Fruit fly (Drosophila melanogaster) whole organism, prepupa: ENCODE results near the gene Snoo.
A peak's percentile ranks its signal among the peaks of the same experiment; 100 is the strongest.

Source experiments
- Blimp-1 ChIP-seq: fragments of 200-800 bp; sonication (Bioruptor generic); optimal IDR thresholded peaks from 3 replicates; lab custom pipeline; 2017; ENCODE audit warnings: missing biosample characterization, missing genetic modification characterization, mild to moderate bottlenecking, moderate library complexity, missing genetic modification reagents
- CG10631 ChIP-seq: fragments of 200-800 bp; sonication (Bioruptor generic); optimal IDR thresholded peaks from 2 replicates; lab custom pipeline; 2016; ENCODE audit warnings: missing biosample characterization, missing genetic modification characterization
- CG11294 ChIP-seq: fragments of 200-800 bp; sonication (Bioruptor generic); IDR thresholded peaks from 2 replicates; pipeline ENCODE4 v1.3.6; 2022; ENCODE audit warnings: missing biosample characterization, missing genetic modification characterization
- CG11762 ChIP-seq: fragments of 200-800 bp; sonication (Bioruptor generic); optimal IDR thresholded peaks from 3 replicates; lab custom pipeline; 2016; ENCODE audit warnings: missing biosample characterization, missing genetic modification characterization; ENCODE audit not compliant: insufficient read depth
- CG11902 ChIP-seq: fragments of 200-800 bp; sonication (Bioruptor generic); optimal IDR thresholded peaks from 3 replicates; lab custom pipeline; 2016; ENCODE audit warnings: missing biosample characterization, missing genetic modification characterization
- CG15336 ChIP-seq: fragments of 200-800 bp; sonication (Bioruptor generic); IDR thresholded peaks from 2 replicates; pipeline ENCODE4 v1.3.6; 2022; ENCODE audit warnings: missing biosample characterization, missing genetic modification characterization
- CG1621 ChIP-seq: fragments of 200-800 bp; sonication (Bioruptor generic); optimal IDR thresholded peaks from 3 replicates; lab custom pipeline; 2018; ENCODE audit warnings: missing biosample characterization, mild to moderate bottlenecking, missing genetic modification characterization
- CG16779 ChIP-seq: fragments of 200-800 bp; sonication (Bioruptor generic); optimal IDR thresholded peaks from 3 replicates; lab custom pipeline; 2017; ENCODE audit warnings: missing biosample characterization, mild to moderate bottlenecking, missing genetic modification characterization
- CG3032 ChIP-seq: fragments of 200-800 bp; optimal IDR thresholded peaks from 2 replicates; lab custom pipeline; 2019; ENCODE audit warnings: missing biosample characterization, mild to moderate bottlenecking, missing genetic modification characterization, moderate library complexity
- CG31627 ChIP-seq: fragments of 200-800 bp; sonication (Bioruptor generic); optimal IDR thresholded peaks from 3 replicates; lab custom pipeline; 2016; ENCODE audit warnings: missing biosample characterization, missing genetic modification characterization
- CG32006 ChIP-seq: fragments of 200-800 bp; sonication (Bioruptor generic); optimal IDR thresholded peaks from 3 replicates; lab custom pipeline; 2017; ENCODE audit warnings: missing biosample characterization, mild to moderate bottlenecking, missing genetic modification characterization
- CG6276 ChIP-seq: fragments of 200-800 bp; sonication (Bioruptor generic); optimal IDR thresholded peaks from 2 replicates; lab custom pipeline; 2017; ENCODE audit warnings: missing biosample characterization, mild to moderate bottlenecking, missing genetic modification characterization
- CG6792 ChIP-seq: fragments of 200-800 bp; sonication (Bioruptor generic); optimal IDR thresholded peaks from 3 replicates; lab custom pipeline; 2016; ENCODE audit warnings: missing biosample characterization, missing genetic modification characterization
- CG6808 ChIP-seq: fragments of 200-800 bp; sonication (Bioruptor generic); optimal IDR thresholded peaks from 3 replicates; lab custom pipeline; 2017; ENCODE audit warnings: missing biosample characterization, missing genetic modification characterization, mild to moderate bottlenecking, moderate library complexity, missing genetic modification reagents
- CG6854 ChIP-seq: fragments of 200-800 bp; sonication (Bioruptor generic); optimal IDR thresholded peaks from 2 replicates; lab custom pipeline; 2017; ENCODE audit warnings: missing biosample characterization, mild to moderate bottlenecking, missing genetic modification characterization
- CG8119 ChIP-seq: fragments of 200-800 bp; sonication (Bioruptor generic); IDR thresholded peaks from 3 replicates; pipeline ENCODE4 v1.3.6; 2022; ENCODE audit warnings: missing biosample characterization, missing genetic modification characterization
- CG8319 ChIP-seq: fragments of 200-800 bp; sonication (Bioruptor generic); optimal IDR thresholded peaks from 3 replicates; lab custom pipeline; 2016; ENCODE audit warnings: missing biosample characterization, missing genetic modification characterization
- CG8632 ChIP-seq: fragments of 200-800 bp; sonication (Bioruptor generic); optimal IDR thresholded peaks from 3 replicates; lab custom pipeline; 2016; ENCODE audit warnings: missing biosample characterization, missing genetic modification characterization
- Eip75B ChIP-seq: fragments of 200-800 bp; sonication (Bioruptor generic); optimal IDR thresholded peaks from 3 replicates; lab custom pipeline; 2016; ENCODE audit warnings: missing biosample characterization, missing genetic modification characterization
- Eip78C ChIP-seq: fragments of 200-800 bp; sonication (Bioruptor generic); peaks from one replicate; lab custom pipeline; 2016; ENCODE audit warnings: missing biosample characterization, missing genetic modification characterization
- Ets21C ChIP-seq: fragments of 200-800 bp; sonication (Bioruptor generic); optimal IDR thresholded peaks from 3 replicates; lab custom pipeline; 2016; ENCODE audit warnings: missing biosample characterization, missing genetic modification characterization
- Ets96B ChIP-seq: fragments of 200-800 bp; optimal IDR thresholded peaks from 2 replicates; lab custom pipeline; 2019; ENCODE audit warnings: missing biosample characterization, mild to moderate bottlenecking, missing genetic modification characterization, moderate library complexity
- Gug ChIP-seq: fragments of 200-800 bp; sonication (Bioruptor generic); IDR thresholded peaks from 2 replicates; pipeline ENCODE4 v1.3.6; 2022; ENCODE audit warnings: missing biosample characterization, missing genetic modification characterization
- Hr38 ChIP-seq: sonication (Bioruptor generic); optimal IDR thresholded peaks from 2 replicates; lab custom pipeline; 2016; ENCODE audit warnings: missing biosample characterization, missing genetic modification characterization
- Hr39 ChIP-seq: fragments of 200-800 bp; sonication (Bioruptor generic); optimal IDR thresholded peaks from 2 replicates; lab custom pipeline; 2016; ENCODE audit warnings: missing biosample characterization, missing genetic modification characterization
- Hr4 ChIP-seq: fragments of 200-800 bp; sonication (Bioruptor generic); optimal IDR thresholded peaks from 3 replicates; lab custom pipeline; 2016; ENCODE audit warnings: missing biosample characterization, missing genetic modification characterization
- Met ChIP-seq: fragments of 200-800 bp; sonication (Bioruptor generic); optimal IDR thresholded peaks from 3 replicates; lab custom pipeline; 2016; ENCODE audit warnings: missing biosample characterization, missing genetic modification characterization
- Smox ChIP-seq: fragments of 200-800 bp; sonication (Bioruptor generic); optimal IDR thresholded peaks from 3 replicates; lab custom pipeline; 2016; ENCODE audit warnings: missing biosample characterization, missing genetic modification characterization
- Sox102F ChIP-seq: fragments of 200-800 bp; sonication (Bioruptor generic); optimal IDR thresholded peaks from 2 replicates; lab custom pipeline; 2016; ENCODE audit warnings: missing biosample characterization, mild to moderate bottlenecking, missing genetic modification characterization
- Sox14 ChIP-seq: fragments of 200-800 bp; sonication (Bioruptor generic); optimal IDR thresholded peaks from 3 replicates; lab custom pipeline; 2016; ENCODE audit warnings: missing biosample characterization, missing genetic modification characterization
- Sox15 ChIP-seq: fragments of 200-800 bp; sonication (Bioruptor generic); optimal IDR thresholded peaks from 3 replicates; lab custom pipeline; 2016; ENCODE audit warnings: missing biosample characterization, missing genetic modification characterization
- acj6 ChIP-seq: fragments of 200-800 bp; sonication (Bioruptor generic); optimal IDR thresholded peaks from 3 replicates; lab custom pipeline; 2016; ENCODE audit warnings: missing biosample characterization, missing genetic modification characterization
- cyc ChIP-seq: fragments of 200-800 bp; sonication (Bioruptor generic); optimal IDR thresholded peaks from 3 replicates; lab custom pipeline; 2016; ENCODE audit warnings: missing biosample characterization, missing genetic modification characterization
- dac ChIP-seq: fragments of 200-800 bp; sonication (Bioruptor generic); optimal IDR thresholded peaks from 2 replicates; lab custom pipeline; 2017; ENCODE audit warnings: missing biosample characterization, mild to moderate bottlenecking, missing genetic modification characterization
- dsx ChIP-seq: fragments of 200-800 bp; optimal IDR thresholded peaks from 3 replicates; lab custom pipeline; 2019; ENCODE audit warnings: missing biosample characterization, mild to moderate bottlenecking, missing genetic modification characterization, moderate library complexity; ENCODE audit not compliant: poor library complexity, severe bottlenecking
- eg ChIP-seq: fragments of 200-800 bp; sonication (Bioruptor generic); IDR thresholded peaks from 3 replicates; pipeline ENCODE4 v1.3.6; 2022; ENCODE audit warnings: missing biosample characterization, missing genetic modification characterization
- esn ChIP-seq: fragments of 200-800 bp; sonication (Bioruptor generic); optimal IDR thresholded peaks from 2 replicates; lab custom pipeline; 2016; ENCODE audit warnings: missing biosample characterization, mild to moderate bottlenecking, missing genetic modification characterization, moderate library complexity
- fkh ChIP-seq: fragments of 200-800 bp; sonication (Bioruptor generic); optimal IDR thresholded peaks from 3 replicates; lab custom pipeline; 2017; ENCODE audit warnings: missing biosample characterization, mild to moderate bottlenecking, missing genetic modification characterization, moderate library complexity
- lz ChIP-seq: fragments of 200-800 bp; sonication (Bioruptor generic); optimal IDR thresholded peaks from 3 replicates; lab custom pipeline; 2016; ENCODE audit warnings: missing biosample characterization, missing genetic modification characterization
- net ChIP-seq: fragments of 200-800 bp; sonication (Bioruptor generic); optimal IDR thresholded peaks from 3 replicates; lab custom pipeline; 2016; ENCODE audit warnings: missing biosample characterization, missing genetic modification characterization
- spab ChIP-seq: fragments of 200-800 bp; sonication (Bioruptor generic); optimal IDR thresholded peaks from 2 replicates; lab custom pipeline; 2017; ENCODE audit warnings: missing biosample characterization, mild to moderate bottlenecking, missing genetic modification characterization, missing genetic modification reagents
- ss ChIP-seq, 2 experiments: fragments of 200-800 bp; sonication (Bioruptor generic); optimal IDR thresholded peaks; 2 replicates in 1 of 2; 3 replicates in 1 of 2; lab custom pipeline; 2017 to 2018; ENCODE audit warnings: mild to moderate bottlenecking in 2 of 2, missing biosample characterization in 2 of 2, missing genetic modification characterization in 2 of 2, moderate library complexity in 1 of 2
- svp ChIP-seq: fragments of 200-800 bp; sonication (Bioruptor generic); peaks from one replicate; lab custom pipeline; 2016; ENCODE audit warnings: missing biosample characterization, missing genetic modification characterization
- vri ChIP-seq: fragments of 200-800 bp; sonication (Bioruptor generic); optimal IDR thresholded peaks from 3 replicates; lab custom pipeline; 2016; ENCODE audit warnings: missing biosample characterization, mild to moderate bottlenecking, missing genetic modification characterization

The Snoo gene

DNA sequence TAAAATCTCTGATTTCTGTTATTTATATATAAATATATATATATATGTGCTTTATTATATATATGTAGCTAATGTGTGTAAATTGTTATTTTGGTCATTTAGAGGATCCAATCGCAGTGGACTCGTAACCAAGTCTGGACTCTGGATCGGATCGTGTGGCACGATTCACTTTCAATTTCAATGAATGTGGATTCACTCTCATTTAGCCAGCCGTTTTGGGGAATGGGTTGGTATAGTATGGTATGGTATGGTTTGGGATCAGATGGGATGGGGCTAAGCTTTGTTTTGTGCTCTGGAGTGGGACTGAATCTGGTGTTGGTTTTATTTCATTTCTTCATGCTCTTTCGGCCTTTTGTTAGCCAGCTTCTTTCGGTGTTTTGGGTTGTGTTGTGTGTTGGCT is 122.3 kb downstream of the Snoo start:
- no peak for TF ChIP-seq Ets21C (GFP tag; lab: Kevin White, UChicago)
- peak; percentile 88 for TF ChIP-seq Blimp-1 (GFP tag; lab: Kevin White, UChicago)

DNA sequence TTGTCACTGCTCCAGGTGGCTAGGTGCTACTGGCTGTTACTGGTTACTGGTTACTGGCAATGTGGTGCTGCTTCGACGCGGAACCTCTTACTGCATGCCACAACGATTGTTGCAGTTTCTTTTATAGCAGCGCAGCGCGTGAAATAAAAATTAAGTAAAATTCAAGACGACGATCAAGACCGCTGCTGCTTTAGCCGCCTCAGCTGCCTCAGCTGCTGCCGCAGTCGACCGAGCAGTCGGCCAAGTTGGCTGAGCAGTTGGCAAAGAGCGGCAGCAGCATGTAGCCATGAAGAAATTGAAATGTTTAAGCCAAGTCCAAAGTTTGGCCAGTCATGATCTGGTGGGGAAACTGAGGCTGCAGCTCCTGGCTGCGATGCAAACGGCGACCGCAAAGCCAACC is 123.3 kb downstream of the Snoo start, which contains the start of gene TwdlE:
TwdlE (minus strand) TSS at position 101 of the 400 bp plus-strand sequence.
- TF ChIP-seq CG11294 (GFP tag; lab: Robert Waterston, UW) = no peak
- TF ChIP-seq Sox14 (GFP tag; lab: Kevin White, UChicago) = no peak
- no peak for TF ChIP-seq CG11762 (GFP tag; lab: Kevin White, UChicago)
- TF ChIP-seq CG1621 (tag; lab: Kevin White, UChicago) = no peak
- peak; percentile 66 for TF ChIP-seq Eip78C (GFP tag; lab: Kevin White, UChicago)
- TF ChIP-seq CG10631 = no peak
- TF ChIP-seq CG6792 (GFP tag; lab: Kevin White, UChicago) = no peak
- TF ChIP-seq, all 60 proteins: peak for 1

DNA sequence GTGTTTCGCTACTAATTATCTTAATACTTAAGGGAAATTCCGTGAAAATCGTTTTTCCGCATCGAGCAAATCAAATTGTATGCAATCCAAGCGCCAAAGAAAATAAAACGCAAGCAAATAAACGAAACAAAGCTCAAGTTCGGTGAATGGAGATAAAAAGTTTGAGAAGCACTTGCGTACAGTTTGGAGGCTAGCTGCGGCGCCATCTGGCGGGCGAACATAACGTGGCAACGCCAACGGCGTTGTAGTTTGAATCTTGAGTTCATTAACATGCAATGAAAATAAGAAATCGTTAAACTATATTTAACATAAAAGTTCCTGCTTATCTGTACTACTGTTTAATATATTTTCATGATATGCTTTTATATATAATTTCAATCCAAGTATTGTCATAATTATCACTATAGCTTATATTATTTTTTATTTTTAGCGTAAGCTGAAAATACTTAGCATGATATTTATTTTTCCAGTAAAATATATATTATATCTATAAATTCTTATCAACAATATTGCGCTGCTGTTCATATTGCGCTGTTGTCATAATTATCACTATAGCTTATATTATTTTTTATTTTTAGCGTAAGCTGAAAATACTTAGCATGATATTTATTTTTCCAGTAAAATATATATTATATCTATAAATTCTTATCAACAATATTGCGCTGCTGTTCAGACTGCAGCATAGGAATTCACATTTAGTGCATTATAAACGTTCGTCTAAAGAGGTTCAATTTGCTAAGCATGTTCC is 127.4 kb downstream of the Snoo start, which contains the start of gene lectin-28C:
lectin-28C (plus strand) TSS at position 698 of the 748 bp plus-strand sequence.
- TF ChIP-seq cyc (peak; percentile 14), Hr39 (GFP tag; lab: Kevin White, UChicago) (peak; percentile 31), eg (GFP tag; lab: Robert Waterston, UW) (0 out of 3 replicates have a peak, but pooled peaks have one; percentile 9), lz (peak; percentile 14), svp (peak; percentile 55), CG31627 (peak; percentile 7), fkh (GFP tag; lab: Kevin White, UChicago) (peak; percentile 9), CG6808 (peak; percentile 3), Sox14 (GFP tag; lab: Kevin White, UChicago) (peak; percentile 46), Eip78C (GFP tag; lab: Kevin White, UChicago) (peak; percentile 41), CG3032 (tag; lab: Kevin White, UChicago) (peak; percentile 12)

DNA sequence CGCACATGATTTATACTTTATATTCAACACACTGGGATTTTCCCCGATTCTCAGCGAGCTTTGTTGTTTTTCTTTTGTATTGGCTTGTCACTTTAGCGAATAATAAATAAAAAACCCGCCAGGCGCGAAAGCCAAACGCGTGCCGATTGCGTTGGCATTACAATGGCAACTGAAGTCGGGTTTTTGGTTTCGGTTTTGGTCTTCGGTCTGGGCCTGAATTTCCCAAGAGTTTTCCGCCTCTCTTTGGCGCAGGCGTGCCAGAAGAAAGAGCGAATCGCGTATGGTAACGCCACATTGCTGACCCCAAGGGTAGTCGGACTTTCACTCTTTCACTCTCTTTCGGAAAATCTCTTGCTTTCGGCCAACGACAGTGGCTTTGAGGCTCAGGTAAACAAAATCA is 128.9 kb downstream of the Snoo start, which contains the start of gene CG14535:
CG14535 (minus strand) TSS at position 368 of the 400 bp plus-strand sequence.
- TF ChIP-seq svp (no peak), CG31627 (no peak), CG8119 (no peak; the same call in 2 of the 3 replicates), Hr4 (GFP tag; lab: Kevin White, UChicago) (no peak), eg (GFP tag; lab: Robert Waterston, UW) (0 out of 3 replicates have a peak, but pooled peaks have one; percentile 30), Eip78C (GFP tag; lab: Kevin White, UChicago) (peak; percentile 11), net (GFP tag; lab: Kevin White, UChicago) (no peak), Hr38 (GFP tag; lab: Kevin White, UChicago) (no peak), Gug (no peak), fkh (GFP tag; lab: Kevin White, UChicago) (no peak), cyc (no peak), Eip75B (GFP tag; lab: Kevin White, UChicago) (no peak), Sox15 (GFP tag; lab: Kevin White, UChicago) (no peak), CG8632 (no peak), CG15336 (GFP tag; lab: Robert Waterston, UW) (peak; percentile 56; the same call in 1 of the 2 replicates), acj6 (no peak), Smox (GFP tag; lab: Kevin White, UChicago) (no peak), CG6854 (GFP tag; lab: Kevin White, UChicago) (no peak), dac (GFP tag; lab: Kevin White, UChicago) (no peak), esn (no peak), spab (GFP tag; lab: Kevin White, UChicago) (no peak), dsx (GFP tag; lab: Kevin White, UChicago) (no peak), CG16779 (no peak), vri (GFP tag; lab: Kevin White, UChicago) (no peak), Met (GFP tag; lab: Kevin White, UChicago) (no peak), Ets96B (no peak), CG6276 (peak; percentile 39), CG11762 (GFP tag; lab: Kevin White, UChicago) (no peak), ss (GFP tag; optimal IDR thresholded peaks at IDR 0.05; lab: Kevin White, UChicago) (no peak), CG8319 (GFP tag; lab: Kevin White, UChicago) (no peak), CG11902 (GFP tag; lab: Kevin White, UChicago) (no peak), Sox102F (GFP tag; lab: Kevin White, UChicago) (no peak), CG32006 (GFP tag; lab: Kevin White, UChicago) (no peak)
